Fruit fly (Drosophila melanogaster) whole organism, prepupa: ENCODE data around the gene CG3719.

Experiments used
- CG10669 ChIP-seq: fragments of 200-800 bp; sonication (Bioruptor generic); optimal IDR thresholded peaks from 3 replicates; lab custom pipeline; 2018; ENCODE audit warnings: missing biosample characterization, mild to moderate bottlenecking, missing genetic modification characterization, moderate library complexity
- CG16779 ChIP-seq: fragments of 200-800 bp; sonication (Bioruptor generic); optimal IDR thresholded peaks from 3 replicates; lab custom pipeline; 2017; ENCODE audit warnings: missing biosample characterization, mild to moderate bottlenecking, missing genetic modification characterization
- CG3032 ChIP-seq: fragments of 200-800 bp; optimal IDR thresholded peaks from 2 replicates; lab custom pipeline; 2019; ENCODE audit warnings: missing biosample characterization, mild to moderate bottlenecking, missing genetic modification characterization, moderate library complexity
- CG31627 ChIP-seq: fragments of 200-800 bp; sonication (Bioruptor generic); optimal IDR thresholded peaks from 3 replicates; lab custom pipeline; 2016; ENCODE audit warnings: missing biosample characterization, missing genetic modification characterization
- CG6163 ChIP-seq: fragments of 200-800 bp; sonication (Bioruptor generic); IDR thresholded peaks from 3 replicates; pipeline ENCODE4 v1.3.6; 2022; ENCODE audit warnings: missing biosample characterization, missing genetic modification characterization
- CG6854 ChIP-seq: fragments of 200-800 bp; sonication (Bioruptor generic); optimal IDR thresholded peaks from 2 replicates; lab custom pipeline; 2017; ENCODE audit warnings: missing biosample characterization, mild to moderate bottlenecking, missing genetic modification characterization
- CG9139 ChIP-seq: fragments of 200-800 bp; sonication (Bioruptor generic); optimal IDR thresholded peaks from 3 replicates; lab custom pipeline; 2017; ENCODE audit warnings: missing biosample characterization, mild to moderate bottlenecking, missing genetic modification characterization
- Gug ChIP-seq: fragments of 200-800 bp; sonication (Bioruptor generic); IDR thresholded peaks from 2 replicates; pipeline ENCODE4 v1.3.6; 2022; ENCODE audit warnings: missing biosample characterization, missing genetic modification characterization
- Hr38 ChIP-seq: sonication (Bioruptor generic); optimal IDR thresholded peaks from 2 replicates; lab custom pipeline; 2016; ENCODE audit warnings: missing biosample characterization, missing genetic modification characterization
- Hr39 ChIP-seq: fragments of 200-800 bp; sonication (Bioruptor generic); optimal IDR thresholded peaks from 2 replicates; lab custom pipeline; 2016; ENCODE audit warnings: missing biosample characterization, missing genetic modification characterization
- OdsH ChIP-seq: fragments of 200-800 bp; sonication (Bioruptor generic); optimal IDR thresholded peaks from 3 replicates; lab custom pipeline; 2016; ENCODE audit warnings: missing biosample characterization, missing genetic modification characterization
- Smox ChIP-seq: fragments of 200-800 bp; sonication (Bioruptor generic); optimal IDR thresholded peaks from 3 replicates; lab custom pipeline; 2016; ENCODE audit warnings: missing biosample characterization, missing genetic modification characterization
- eg ChIP-seq: fragments of 200-800 bp; sonication (Bioruptor generic); IDR thresholded peaks from 3 replicates; pipeline ENCODE4 v1.3.6; 2022; ENCODE audit warnings: missing biosample characterization, missing genetic modification characterization
- svp ChIP-seq: fragments of 200-800 bp; sonication (Bioruptor generic); peaks from one replicate; lab custom pipeline; 2016; ENCODE audit warnings: missing biosample characterization, missing genetic modification characterization

DNA sequence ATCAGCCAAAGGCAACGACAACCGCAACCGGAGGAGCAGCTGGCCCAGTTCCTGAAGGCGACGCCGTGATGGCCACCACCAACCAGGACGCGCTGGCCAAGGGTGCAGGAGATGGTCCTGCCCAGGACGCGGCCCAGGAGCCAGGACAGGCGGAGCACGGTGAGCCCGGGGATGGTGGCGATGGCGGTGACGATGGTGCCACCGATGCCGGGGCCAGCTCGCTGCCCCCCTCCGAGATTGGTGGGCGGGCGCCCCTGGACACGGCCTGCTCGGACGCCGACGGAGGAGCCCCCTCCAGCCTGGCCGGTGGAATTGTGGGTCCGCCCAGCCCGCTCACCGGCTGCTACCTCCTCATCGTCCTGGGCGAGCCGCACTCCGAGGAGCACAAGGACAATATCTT is 34.0 kb upstream of the CG3719 start:
- TF ChIP-seq Smox (GFP tag; lab: Kevin White, UChicago) (no peak), CG31627 (GFP tag; lab: Kevin White, UChicago) (no peak), Hr39 (GFP tag; lab: Kevin White, UChicago) (no peak), CG6163 (GFP tag; lab: Robert Waterston, UW) (no peak), CG6854 (GFP tag; lab: Kevin White, UChicago) (no peak), Hr38 (GFP tag; lab: Kevin White, UChicago) (no peak), CG16779 (tag; lab: Kevin White, UChicago) (no peak), CG3032 (no peak), eg (no peak), svp (GFP tag; lab: Kevin White, UChicago) (no peak), OdsH (no peak), Gug (no peak), CG10669 (no peak), CG9139 (GFP tag; lab: Kevin White, UChicago) (no peak)
